Worm (Caenorhabditis elegans) whole organism, L4/young adult: ENCODE data around the gene penr-1.

Experiments
- W03F9.2 ChIP-seq: fragments of 150-350 bp; optimal IDR thresholded peaks from 2 replicates; lab custom pipeline; 2014; ENCODE audit warnings: missing biosample characterization, missing genetic modification characterization
- dao-5 ChIP-seq: sonication (generic microtip); optimal IDR thresholded peaks from 2 replicates; lab custom pipeline; 2016; ENCODE audit warnings: missing genotype, missing genetic modification characterization, moderate library complexity, missing compliant biosample characterization
- him-1 ChIP-seq: sonication (generic microtip); optimal IDR thresholded peaks from 2 replicates; lab custom pipeline; 2016; ENCODE audit warnings: missing genotype, missing genetic modification reagents, missing genetic modification characterization, missing compliant biosample characterization

Gene penr-1

ce11 chrV:5311635-5312034 is 42.4 kb downstream of the penr-1 start, which contains the start of gene C10G8.4:
Gene C10G8.4 (plus strand): TSS chrV:5311935.
- TF ChIP-seq dao-5 = no peak
- no peak for TF ChIP-seq W03F9.2 (tag; lab: Kevin White, UChicago)
- TF ChIP-seq him-1 = no peak

ce11 chrV:5312453-5312852 is 43.2 kb downstream of the penr-1 start, which contains the start of gene C10G8.3:
Gene C10G8.3 (plus strand): TSS chrV:5312753.
- TF ChIP-seq W03F9.2 (tag; lab: Kevin White, UChicago) (no peak), him-1 (no peak), dao-5 (no peak)

ce11 chrV:5314104-5314503 is 44.8 kb downstream of the penr-1 start, which contains the start of gene C10G8.2:
Gene C10G8.2 (plus strand): TSS chrV:5314404.
- TF ChIP-seq dao-5 (no peak), him-1 (no peak), W03F9.2 (tag; lab: Kevin White, UChicago) (no peak)

- TF ChIP-seq W03F9.2 (tag; lab: Kevin White, UChicago) = no peak
- TF ChIP-seq dao-5 = no peak
- TF ChIP-seq him-1 = no peak
Measured at ce11 chrV:5318349-5318748, 49.1 kb downstream of the penr-1 start.

ce11 chrV:5319477-5319876 is 50.2 kb downstream of the penr-1 start, which contains the start of gene ceh-34:
Gene ceh-34 (minus strand): TSS chrV:5319577.
- TF ChIP-seq him-1 (no peak), W03F9.2 (tag; lab: Kevin White, UChicago) (no peak), dao-5 (no peak)
